Worm (Caenorhabditis elegans) whole organism, late embryonic: ENCODE data around the gene xbx-5.

Experiments
- K09A11.1 ChIP-seq: sonication (generic microtip); optimal IDR thresholded peaks from 2 replicates; lab custom pipeline; 2017; ENCODE audit warnings: antibody characterized with exemption, mild to moderate bottlenecking, missing genetic modification characterization, missing compliant biosample characterization; ENCODE audit not compliant: insufficient read depth
- ceh-24 ChIP-seq: sonication (generic microtip); optimal IDR thresholded peaks from 2 replicates; lab custom pipeline; 2016; ENCODE audit warnings: mild to moderate bottlenecking, missing genetic modification characterization, missing compliant biosample characterization
- dmd-4 ChIP-seq: sonication (generic microtip); optimal IDR thresholded peaks from 2 replicates; lab custom pipeline; 2016; ENCODE audit warnings: borderline replicate concordance, missing genetic modification characterization, missing compliant biosample characterization
- nfya-1 ChIP-seq: sonication (generic microtip); optimal IDR thresholded peaks from 2 replicates; lab custom pipeline; 2017; ENCODE audit warnings: missing genetic modification characterization, mild to moderate bottlenecking, missing compliant biosample characterization, antibody characterized with exemption, moderate library complexity
- pha-2 ChIP-seq: sonication (generic microtip); optimal IDR thresholded peaks from 2 replicates; lab custom pipeline; 2017; ENCODE audit warnings: mild to moderate bottlenecking, missing genetic modification characterization, missing compliant biosample characterization
- pqm-1 ChIP-seq: sonication (generic microtip); optimal IDR thresholded peaks from 2 replicates; lab custom pipeline; 2016; ENCODE audit warnings: missing genetic modification characterization, missing compliant biosample characterization
- sox-2 ChIP-seq: fragments of 200-800 bp; sonication (Bioruptor generic); IDR thresholded peaks from 2 replicates; pipeline ENCODE4 v1.3.6; 2022; ENCODE audit warnings: missing genetic modification reagents, missing genetic modification characterization, missing compliant biosample characterization
- syd-9 ChIP-seq: sonication (generic microtip); optimal IDR thresholded peaks from 2 replicates; lab custom pipeline; 2016; ENCODE audit warnings: mild to moderate bottlenecking, missing genetic modification characterization, moderate library complexity, missing compliant biosample characterization
- tbx-7 ChIP-seq: sonication (generic microtip); optimal IDR thresholded peaks from 2 replicates; lab custom pipeline; 2016; ENCODE audit warnings: missing genotype, missing genetic modification characterization, missing compliant biosample characterization
- unc-55 ChIP-seq: sonication (generic microtip); optimal IDR thresholded peaks from 2 replicates; lab custom pipeline; 2017; ENCODE audit warnings: missing biosample characterization, missing genetic modification reagents, missing genetic modification characterization

DNA sequence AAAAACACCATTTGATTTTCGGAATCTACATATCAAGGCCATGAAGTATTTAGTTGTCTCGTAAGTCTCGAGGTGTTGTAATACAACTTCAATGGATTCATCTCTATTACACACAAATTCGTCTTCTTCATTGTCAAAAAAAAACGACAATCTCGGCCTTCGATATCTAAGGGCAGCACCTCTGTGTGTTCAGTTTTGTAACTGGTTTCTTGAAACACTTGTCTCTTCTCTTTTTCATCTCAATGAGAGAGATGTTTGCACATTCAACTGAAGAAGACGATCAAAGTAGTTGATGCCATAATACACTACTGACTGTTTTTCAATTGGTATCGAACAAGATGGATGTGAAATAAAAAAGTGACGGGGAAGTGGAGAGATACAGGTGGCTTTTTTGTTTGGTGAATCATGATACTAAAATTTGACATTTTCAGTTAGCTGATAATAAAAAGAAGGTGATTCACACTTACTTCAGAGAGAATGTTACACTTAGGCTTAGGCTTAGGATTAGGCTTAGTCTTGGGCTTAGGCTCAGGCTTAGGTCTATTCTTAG, 7.2 kb upstream of the xbx-5 start:
- no peak for TF ChIP-seq syd-9 (tag; lab: Kevin White, UChicago)
- TF ChIP-seq dmd-4 (tag; lab: Kevin White, UChicago), result no peak
- TF ChIP-seq tbx-7, result no peak
- TF ChIP-seq pha-2, result no peak
- TF ChIP-seq sox-2 (GFP tag; lab: Robert Waterston, UW), result no peak
- no peak for TF ChIP-seq unc-55
- no peak for TF ChIP-seq ceh-24 (tag; lab: Kevin White, UChicago)
- no peak for TF ChIP-seq pqm-1 (tag; lab: Kevin White, UChicago)
- no peak for TF ChIP-seq K09A11.1
- TF ChIP-seq nfya-1, result no peak
